Fruit fly (Drosophila melanogaster): ENCODE results near the gene Ranbp16.

The Ranbp16 gene

dm6 chrX:15889780-15890608 lies 43.7 kb downstream of the Ranbp16 start, which contains the start of the genes MSBP and CG15916 (continued):
- peak; percentile 33; the same call in 1 of the 2 replicates for TF ChIP-seq esg (GFP tag; conservative IDR thresholded peaks at IDR 0.05)
- TF ChIP-seq MBD-R2 (GFP tag; IDR thresholded peaks at IDR 0.05) = peak; percentile 11; the same call in 1 of the 2 replicates
- TF ChIP-seq nmo (GFP tag; optimal IDR thresholded peaks at IDR 0.05) = peak; percentile 70
- TF ChIP-seq CG3065 (GFP tag; optimal IDR thresholded peaks at IDR 0.05) = no peak
- no peak for TF ChIP-seq sens-2 (GFP tag; IDR thresholded peaks at IDR 0.05)
- no peak for TF ChIP-seq CG33213 (GFP tag; optimal IDR thresholded peaks at IDR 0.05)
- peak; percentile 43 for TF ChIP-seq fd96Cb (tag; optimal IDR thresholded peaks at IDR 0.05)
- peak; percentile 32; the same call in 1 of the 2 replicates for TF ChIP-seq Xrp1 (GFP tag; IDR thresholded peaks at IDR 0.05)
- TF ChIP-seq jumu (GFP tag; optimal IDR thresholded peaks at IDR 0.05) = no peak
- peak; percentile 53 for TF ChIP-seq Ssrp (tag; optimal IDR thresholded peaks at IDR 0.05)

DNA sequence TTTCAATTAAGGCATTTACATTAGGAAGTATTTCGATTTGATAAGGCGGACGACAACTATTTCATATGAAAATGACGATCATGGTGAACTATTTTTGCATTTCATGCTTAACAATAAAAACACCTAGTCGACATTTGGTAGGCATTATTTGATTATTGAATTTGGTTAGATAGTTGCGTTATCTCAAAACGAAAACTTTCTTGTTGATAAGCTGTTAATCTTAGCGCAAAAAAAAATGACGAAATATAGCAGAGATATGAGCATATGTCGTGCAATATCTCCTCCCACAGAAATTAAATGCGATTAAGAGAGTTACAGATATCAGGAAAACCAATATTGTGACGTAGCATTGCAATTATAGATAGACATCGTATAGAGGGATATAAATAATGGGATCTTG lies 44.9 kb downstream of the Ranbp16 start:
- TF ChIP-seq mld (GFP tag; IDR thresholded peaks at IDR 0.05; ENCODE audit: partially characterized antibody) (no peak), exex (tag; optimal IDR thresholded peaks at IDR 0.05) (peak; percentile 89), ranshi (GFP tag; IDR thresholded peaks at IDR 0.05) (no peak), CG32772 (GFP tag; IDR thresholded peaks at IDR 0.05) (no peak), mirr (GFP tag; optimal IDR thresholded peaks at IDR 0.05) (peak; percentile 60), CG4282 (GFP tag; optimal IDR thresholded peaks at IDR 0.05) (no peak), CG30403 (GFP tag; optimal IDR thresholded peaks at IDR 0.05) (no peak), ato (GFP tag; IDR thresholded peaks at IDR 0.05; ENCODE audit: partially characterized antibody) (no peak), NFAT (GFP tag; IDR thresholded peaks at IDR 0.05) (no peak)

dm6 chrX:15887247-15887616 lies 46.4 kb downstream of the Ranbp16 start, which contains the start of gene tay:
tay (minus strand) TSS chrX:15887311.
- TF ChIP-seq pzg (GFP tag; optimal IDR thresholded peaks at IDR 0.05) (peak; percentile 84), CG9797 (GFP tag; optimal IDR thresholded peaks at IDR 0.05) (peak; percentile 38), CG18599 (GFP tag; optimal IDR thresholded peaks at IDR 0.05) (no peak), CG7963 (GFP tag; IDR thresholded peaks at IDR 0.05; ENCODE audit: partially characterized antibody) (peak; percentile 66; the same call in 1 of the 3 replicates), slbo (GFP tag; IDR thresholded peaks at IDR 0.05) (peak; percentile 62), Rx (GFP tag; IDR thresholded peaks at IDR 0.05) (no peak), onecut (GFP tag; IDR thresholded peaks at IDR 0.05) (peak; percentile 20; the same call in 1 of the 2 replicates), B-H1 (GFP tag; IDR thresholded peaks at IDR 0.05) (no peak), tgo (GFP tag; IDR thresholded peaks at IDR 0.05) (no peak), CG34422 (GFP tag; IDR thresholded peaks at IDR 0.05) (no peak), CG12659 (GFP tag; optimal IDR thresholded peaks at IDR 0.05) (peak; percentile 74), Abd-B (GFP tag; optimal IDR thresholded peaks at IDR 0.05) (no peak), CG16779 (GFP tag; IDR thresholded peaks at IDR 0.05) (no peak), CG33557 (GFP tag; optimal IDR thresholded peaks at IDR 0.05) (no peak), CG33213 (GFP tag; optimal IDR thresholded peaks at IDR 0.05) (peak; percentile 28), tna (GFP tag; IDR thresholded peaks at IDR 0.05; ENCODE audit: partially characterized antibody) (peak; percentile 56; the same call in 1 of the 2 replicates), BEAF-32 (GFP tag; optimal IDR thresholded peaks at IDR 0.05) (peak; percentile 81), CG32532 (GFP tag; IDR thresholded peaks at IDR 0.05) (peak; percentile 37; the same call in 1 of the 2 replicates), ato (GFP tag; IDR thresholded peaks at IDR 0.05; ENCODE audit: partially characterized antibody) (peak; percentile 81), CG17912 (GFP tag; optimal IDR thresholded peaks at IDR 0.05) (no peak), Opbp (GFP tag; IDR thresholded peaks at IDR 0.05; ENCODE audit: partially characterized antibody) (peak; percentile 79), twi (tag; optimal IDR thresholded peaks at IDR 0.05) (no peak), hbn (GFP tag; IDR thresholded peaks at IDR 0.05; ENCODE audit: partially characterized antibody) (peak; percentile 46), hb (GFP tag; IDR thresholded peaks at IDR 0.05; ENCODE audit: partially characterized antibody) (peak; percentile 42; the same call in 1 of the 3 replicates), Antp (GFP tag; optimal IDR thresholded peaks at IDR 0.05) (peak; percentile 31), CG30020 (tag; optimal IDR thresholded peaks at IDR 0.05) (peak; percentile 97), gfzf (GFP tag; optimal IDR thresholded peaks at IDR 0.05) (peak; percentile 45), MBD-R2 (GFP tag; IDR thresholded peaks at IDR 0.05) (0 out of 2 replicates have a peak, but pooled peaks have one; percentile 8), CG31441 (GFP tag; IDR thresholded peaks at IDR 0.05) (0 out of 2 replicates have a peak, but pooled peaks have one; percentile 17)
